Worm (Caenorhabditis elegans): ENCODE measurements around the gene mtq-2.
"Not testable (repeated sequence)": the region's sequence is repeated elsewhere in the genome, so short reads cannot be mapped to it uniquely, and the experiment has no call there.

- TF ChIP-seq ama-1 (optimal IDR thresholded peaks at IDR 0.05); pqm-1 (tag; optimal IDR thresholded peaks at IDR 0.05); egl-27 (tag; optimal IDR thresholded peaks at IDR 0.05); sptf-1 (tag; optimal IDR thresholded peaks at IDR 0.05); unc-62 (GFP tag; optimal IDR thresholded peaks at IDR 0.05); nhr-237 (tag; optimal IDR thresholded peaks at IDR 0.05); ztf-11 (tag; optimal IDR thresholded peaks at IDR 0.05): not testable (repeated sequence)
Observed at ce11 chrII:2232429-2232828, 43.2 kb upstream of the mtq-2 start, which contains the start of gene F54A3.6.

All from whole organism, L1 larva.